Worm (Caenorhabditis elegans): ENCODE data around the gene K07E3.1.

Gene K07E3.1

DNA sequence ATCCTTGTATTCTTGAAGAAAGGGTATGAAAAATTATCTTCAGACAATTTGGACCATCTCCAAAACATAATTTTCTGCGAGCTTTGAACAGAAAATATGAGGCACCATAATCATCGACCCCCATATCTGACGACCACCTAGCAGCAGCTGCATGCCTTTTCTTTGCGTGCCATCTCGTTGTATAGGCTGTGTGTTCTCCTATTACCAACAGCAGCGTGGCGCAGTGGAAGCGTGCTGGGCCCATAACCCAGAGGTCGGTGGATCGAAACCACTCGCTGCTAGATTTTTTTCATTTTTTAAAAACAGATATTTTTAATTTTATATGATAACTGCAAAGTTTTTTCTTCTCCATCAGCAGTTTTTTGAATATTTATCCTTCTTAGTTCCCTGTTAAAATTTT lies 45.7 kb downstream of the K07E3.1 start (continued):
- TF ChIP-seq spr-1 (tag; optimal IDR thresholded peaks at IDR 0.05) (no peak), nhr-111 (GFP tag; optimal IDR thresholded peaks at IDR 0.05) (no peak), jun-1 (tag; optimal IDR thresholded peaks at IDR 0.05) (no peak), Y105C5A.15 (GFP tag; IDR thresholded peaks at IDR 0.05) (peak; percentile 81; the same call in 1 of the 2 replicates), hmg-1.1 (GFP tag; IDR thresholded peaks at IDR 0.05) (peak; percentile 77), unc-62 (GFP tag; optimal IDR thresholded peaks at IDR 0.05 in 1 of 2) (peak in 1 of 2 experiments; percentile 54), unc-62 (tag; optimal IDR thresholded peaks at IDR 0.05) (no peak), dmd-9 (GFP tag; IDR thresholded peaks at IDR 0.05) (0 out of 2 replicates have a peak, but pooled peaks have one; percentile 37), ZK546.5 (tag; optimal IDR thresholded peaks at IDR 0.05) (no peak), php-3 (GFP tag; IDR thresholded peaks at IDR 0.05) (peak; percentile 56), daf-19 (GFP tag; conservative IDR thresholded peaks at IDR 0.05) (no peak), mdt-29 (GFP tag; IDR thresholded peaks at IDR 0.05) (no peak), nhr-102 (tag; optimal IDR thresholded peaks at IDR 0.05) (no peak), Y48G9A.11 (GFP tag; IDR thresholded peaks at IDR 0.05) (peak; percentile 26), nhr-42 (GFP tag; IDR thresholded peaks at IDR 0.05) (peak; percentile 66; the same call in 1 of the 2 replicates), ZK337.2 (GFP tag; IDR thresholded peaks at IDR 0.05) (peak; percentile 45; the same call in 1 of the 2 replicates), tra-1 (GFP tag; IDR thresholded peaks at IDR 0.05) (peak; percentile 50; the same call in 1 of the 2 replicates), ceh-28 (tag; optimal IDR thresholded peaks at IDR 0.05) (no peak), zip-11 (GFP tag; IDR thresholded peaks at IDR 0.05) (no peak), nhr-11 (tag; optimal IDR thresholded peaks at IDR 0.05) (no peak), cey-2 (tag; optimal IDR thresholded peaks at IDR 0.05; ENCODE audit: borderline replicate concordance, insufficient read depth) (no peak), lim-7 (GFP tag; IDR thresholded peaks at IDR 0.05) (peak; percentile 85), saeg-2 (GFP tag; IDR thresholded peaks at IDR 0.05) (0 out of 2 replicates have a peak, but pooled peaks have one; percentile 26), ces-1 (GFP tag; optimal IDR thresholded peaks at IDR 0.05) (no peak), aha-1 (tag) (peak; percentile 48), nhr-41 (GFP tag; IDR thresholded peaks at IDR 0.05) (peak; percentile 64; the same call in 1 of the 2 replicates), nhr-28 (tag; optimal IDR thresholded peaks at IDR 0.05) (no peak), zfp-3 (GFP tag; conservative IDR thresholded peaks at IDR 0.05) (0 out of 2 replicates have a peak, but pooled peaks have one; percentile 42), zag-1 (tag; optimal IDR thresholded peaks at IDR 0.05) (no peak), pha-4 (GFP tag; IDR thresholded peaks at IDR 0.05) (peak; percentile 73), pha-4 (tag; optimal IDR thresholded peaks at IDR 0.05) (no peak), lin-1 (GFP tag; IDR thresholded peaks at IDR 0.05) (peak; percentile 66; the same call in 1 of the 2 replicates), unc-39 (tag; optimal IDR thresholded peaks at IDR 0.05) (no peak), rbr-2 (tag; optimal IDR thresholded peaks at IDR 0.05) (no peak), madf-9 (GFP tag; conservative IDR thresholded peaks at IDR 0.05) (peak; percentile 60; the same call in 1 of the 2 replicates), F37D6.2 (tag; optimal IDR thresholded peaks at IDR 0.05) (no peak), mep-1 (tag; optimal IDR thresholded peaks at IDR 0.05) (no peak), lin-38 (GFP tag; IDR thresholded peaks at IDR 0.05) (peak; percentile 52), lin-29 (GFP tag; IDR thresholded peaks at IDR 0.05) (peak; percentile 25; the same call in 1 of the 2 replicates), madf-5 (GFP tag; IDR thresholded peaks at IDR 0.05) (peak in 1 of 2 experiments; percentile 78; a peak in 3 of 4 replicates), nhr-237 (tag; optimal IDR thresholded peaks at IDR 0.05) (no peak), aly-2 (tag; optimal IDR thresholded peaks at IDR 0.05) (no peak), arid-1 (GFP tag; conservative IDR thresholded peaks at IDR 0.05) (peak; percentile 65), set-16 (GFP tag; IDR thresholded peaks at IDR 0.05) (peak; percentile 29; the same call in 1 of the 2 replicates), lin-13 (GFP tag; optimal IDR thresholded peaks at IDR 0.05) (no peak)
